Fruit fly (Drosophila melanogaster): Measurements from ENCODE around the gene MsrA.

dm6 chr3L:15485302-15485701 lies 25.6 kb upstream of the MsrA start, which contains the start of gene Ran-like:
- TF ChIP-seq CG12605 (GFP tag; IDR thresholded peaks at IDR 0.05), result no peak
- TF ChIP-seq gl (tag; optimal IDR thresholded peaks at IDR 0.05), result no peak
- TF ChIP-seq fd96Ca (GFP tag; IDR thresholded peaks at IDR 0.05), result no peak
- TF ChIP-seq EcR (GFP tag; optimal IDR thresholded peaks at IDR 0.05), result no peak
- TF ChIP-seq CG8159 (tag; optimal IDR thresholded peaks at IDR 0.05), result no peak
- no peak for TF ChIP-seq Pif1B (GFP tag; optimal IDR thresholded peaks at IDR 0.05)
- TF ChIP-seq Pif1A (GFP tag; optimal IDR thresholded peaks at IDR 0.05), result no peak
- TF ChIP-seq CG34367 (tag; optimal IDR thresholded peaks at IDR 0.05), result no peak
- no peak for TF ChIP-seq CG8301 (tag; optimal IDR thresholded peaks at IDR 0.05)
- no peak for TF ChIP-seq CG14655 (GFP tag; optimal IDR thresholded peaks at IDR 0.05)
- TF ChIP-seq CG9948 (tag; optimal IDR thresholded peaks at IDR 0.05), result no peak

All from whole organism, pupa.